Fruit fly (Drosophila melanogaster) whole organism, adult: ENCODE measurements around the gene CG31515.
A peak's percentile ranks its signal among the peaks of the same experiment; 100 is the strongest.

Source experiments
- cic ChIP-seq: fragments of 200-800 bp; sonication (Bioruptor generic); optimal IDR thresholded peaks from 2 replicates; lab custom pipeline; 2017; ENCODE audit warnings: missing biosample characterization, mild to moderate bottlenecking, missing genetic modification characterization, moderate library complexity
- tj ChIP-seq: fragments of 200-800 bp; sonication (Bioruptor generic); optimal IDR thresholded peaks from 3 replicates; lab custom pipeline; 2017; ENCODE audit warnings: missing biosample characterization, mild to moderate bottlenecking, missing genetic modification characterization, moderate library complexity

- TF ChIP-seq tj (no peak), cic (GFP tag; lab: Kevin White, UChicago) (peak; percentile 86)
These were observed 2.7 kb downstream of the CG31515 start for dm6 chr3R:23386021-23386457.
